Fruit fly (Drosophila melanogaster) Kc167 (cell line): ENCODE measurements around the gene CG5071.

Experiments
- h ChIP-seq: fragments of >200 bp; optimal IDR thresholded peaks from 3 replicates; lab custom pipeline; 2018; ENCODE audit warnings: missing external identifiers
- psq ChIP-seq: fragments of >200 bp; optimal IDR thresholded peaks from 2 replicates; lab custom pipeline; 2017; ENCODE audit warnings: missing external identifiers

dm6 chr3R:25613366-25613765 lies 4.8 kb upstream of the CG5071 start, which contains the start of gene CG5079:
- TF ChIP-seq psq (lab: Kevin White, UChicago) (no peak), h (lab: Kevin White, UChicago) (no peak)
